Worm (Caenorhabditis elegans) whole organism, L1 larva: ENCODE measurements around the gene CD4.1.

Experiments
- alr-1 ChIP-seq: fragments of 200-800 bp; sonication (Bioruptor generic); optimal IDR thresholded peaks from 2 replicates; lab custom pipeline; 2018; ENCODE audit warnings: borderline replicate concordance, mild to moderate bottlenecking, missing genetic modification characterization, missing compliant biosample characterization
- skn-1 ChIP-seq: fragments of 150-350 bp; optimal IDR thresholded peaks from 2 replicates; lab custom pipeline; 2014; ENCODE audit warnings: missing biosample characterization, missing genetic modification characterization
- unc-130 ChIP-seq: fragments of 150-350 bp; optimal IDR thresholded peaks from 2 replicates; lab custom pipeline; 2017; ENCODE audit warnings: missing biosample characterization, missing genetic modification characterization, inconsistent platforms

ce11 chrV:5628014-5628413 lies 21.7 kb downstream of the CD4.1 start:
- TF ChIP-seq unc-130 (tag; lab: Kevin White, UChicago), result no peak
- TF ChIP-seq alr-1, result no peak
- TF ChIP-seq skn-1, result no peak
